Worm (Caenorhabditis elegans): ENCODE measurements around the gene C18D11.6.

C18D11.6 gene

ce11 chrIII:11825654-11826053, 15.3 kb downstream of the C18D11.6 start (continued):
- TF ChIP-seq npax-4 (tag; optimal IDR thresholded peaks at IDR 0.05) (no peak), ceh-22 (tag; optimal IDR thresholded peaks at IDR 0.05) (no peak), hlh-30 (tag; optimal IDR thresholded peaks at IDR 0.05; ENCODE audit: insufficient read depth) (peak; percentile 83), ahr-1 (tag; optimal IDR thresholded peaks at IDR 0.05) (no peak), ref-2 (tag; optimal IDR thresholded peaks at IDR 0.05) (no peak), unc-42 (tag; optimal IDR thresholded peaks at IDR 0.05) (peak; percentile 58), ceh-48 (tag; optimal IDR thresholded peaks at IDR 0.05) (peak; percentile 98), ceh-18 (tag; optimal IDR thresholded peaks at IDR 0.05) (peak; percentile 34), ceh-45 (GFP tag; IDR thresholded peaks at IDR 0.05) (no peak), C08G9.2 (tag; optimal IDR thresholded peaks at IDR 0.05) (peak; percentile 3), rnt-1 (tag; optimal IDR thresholded peaks at IDR 0.05) (peak; percentile 48), odd-2 (tag; optimal IDR thresholded peaks at IDR 0.05) (no peak), sdc-2 (tag; optimal IDR thresholded peaks at IDR 0.05) (no peak), hlh-8 (tag; optimal IDR thresholded peaks at IDR 0.05) (no peak), ceh-34 (tag; optimal IDR thresholded peaks at IDR 0.05) (peak; percentile 23), madf-2 (tag; optimal IDR thresholded peaks at IDR 0.05) (no peak), ttx-3 (tag; optimal IDR thresholded peaks at IDR 0.05) (peak; percentile 34), lim-6 (tag; optimal IDR thresholded peaks at IDR 0.05) (no peak)

DNA sequence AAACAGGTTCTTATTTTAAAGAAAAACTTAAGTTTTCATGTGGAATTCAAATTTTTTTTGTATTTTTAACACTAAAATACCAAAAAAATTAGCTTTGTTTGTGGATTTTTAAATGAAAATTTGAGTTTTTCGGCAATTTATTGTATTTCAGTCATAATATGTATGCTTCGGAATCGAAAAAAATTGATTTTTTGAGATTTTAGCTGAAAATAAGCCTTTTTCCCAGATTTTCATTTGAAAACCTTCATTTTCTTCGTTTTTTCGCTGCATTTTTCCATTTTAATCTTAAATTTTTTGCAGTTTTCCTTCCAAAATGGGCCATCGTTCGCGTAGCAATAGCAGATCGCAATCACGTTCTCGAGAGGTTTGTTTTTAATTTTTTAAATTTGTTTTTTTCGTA, 15.8 kb downstream of the C18D11.6 start, which contains the start of gene rsp-8:
Gene rsp-8 (plus strand): TSS at position 301 of the 400 bp plus-strand sequence.
- TF ChIP-seq ceh-31 (tag; optimal IDR thresholded peaks at IDR 0.05) (no peak), C08G9.2 (tag; optimal IDR thresholded peaks at IDR 0.05) (no peak), ceh-48 (tag; optimal IDR thresholded peaks at IDR 0.05) (no peak), pat-9 (tag; optimal IDR thresholded peaks at IDR 0.05) (no peak), tbx-2 (tag; optimal IDR thresholded peaks at IDR 0.05) (no peak)

ce11 chrIII:11829062-11829461, 18.7 kb downstream of the C18D11.6 start:
- peak; percentile 93 for TF ChIP-seq nfya-1 (tag; optimal IDR thresholded peaks at IDR 0.05)
- TF ChIP-seq gmeb-2 (tag; optimal IDR thresholded peaks at IDR 0.05): no peak
- TF ChIP-seq fax-1 (tag; optimal IDR thresholded peaks at IDR 0.05): no peak

DNA sequence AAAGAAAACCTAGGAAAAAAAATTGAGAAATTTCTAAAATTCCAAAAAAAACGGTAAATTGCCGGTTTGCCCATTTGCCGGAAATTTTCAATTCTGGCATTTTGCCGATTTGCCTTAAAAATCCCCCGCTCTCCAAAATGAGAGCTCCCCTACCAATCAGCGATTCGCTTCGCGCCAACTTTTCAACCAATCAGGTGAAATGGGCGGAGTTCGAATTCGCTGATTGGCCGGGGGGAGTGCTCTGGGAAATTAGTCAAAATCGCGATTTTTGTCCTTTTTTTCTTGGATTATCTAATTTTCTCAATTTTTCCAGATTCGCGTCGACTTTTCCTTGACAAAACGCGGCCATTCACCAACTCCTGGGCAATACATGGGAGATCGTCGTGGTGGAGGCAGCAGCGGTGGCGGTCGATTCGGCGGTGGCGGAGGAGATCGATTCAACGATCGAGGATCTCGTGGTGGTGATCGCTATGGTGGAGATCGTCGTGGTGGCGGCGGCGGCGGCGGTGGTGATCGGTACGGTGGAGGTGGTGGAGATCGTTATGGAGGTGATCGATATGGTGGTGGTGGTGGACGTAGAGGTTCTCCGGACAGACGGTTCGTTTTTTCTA, 19.3 kb downstream of the C18D11.6 start:
- TF ChIP-seq nfya-1 (tag; optimal IDR thresholded peaks at IDR 0.05): peak; percentile 98
- no peak for TF ChIP-seq zip-5 (tag; optimal IDR thresholded peaks at IDR 0.05)

DNA sequence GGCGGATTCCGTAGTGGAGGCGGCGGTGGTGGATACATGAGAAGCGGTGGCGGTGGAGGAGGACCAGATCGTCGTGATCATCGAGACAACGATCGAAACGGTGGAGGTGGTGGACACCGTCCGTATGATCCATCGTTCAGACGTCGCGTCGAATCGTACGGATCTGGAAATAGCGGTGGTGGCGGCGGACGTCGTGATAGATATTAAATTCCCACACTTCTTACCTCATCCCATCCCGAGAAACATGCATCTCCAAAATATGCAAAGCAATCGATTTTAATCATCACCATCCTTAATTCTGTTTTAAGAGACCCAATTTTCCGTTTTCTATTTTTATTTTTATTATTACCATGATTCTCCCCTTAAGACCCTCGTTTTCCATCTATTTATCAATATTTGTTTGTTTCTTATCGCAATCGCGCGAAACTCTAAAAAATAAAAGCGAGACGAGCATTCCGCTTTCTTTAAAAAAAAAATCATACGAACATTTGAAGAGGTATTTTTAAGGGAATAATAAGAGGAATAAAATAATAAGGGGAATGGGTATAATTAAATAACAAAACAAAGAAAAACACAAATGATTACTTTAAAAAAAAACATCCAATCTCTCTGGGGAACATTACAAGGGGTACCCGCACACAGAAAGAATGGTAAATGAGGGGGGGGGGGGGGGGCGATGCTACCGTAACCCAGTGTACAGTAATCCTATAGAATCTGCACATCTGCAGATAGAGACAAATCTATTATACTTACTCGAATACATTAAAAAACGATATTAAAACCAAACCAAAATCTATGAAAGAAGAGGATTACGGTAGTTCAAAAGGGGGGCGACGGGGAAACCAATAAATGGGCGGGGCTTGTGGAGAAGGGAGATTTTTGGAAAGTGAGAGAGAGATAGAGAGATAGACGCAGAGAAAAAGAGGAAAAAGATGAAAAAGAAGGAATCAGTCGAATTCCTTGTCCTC, 20.4 kb downstream of the C18D11.6 start:
- TF ChIP-seq ets-4 (tag; optimal IDR thresholded peaks at IDR 0.05) (no peak), C38D4.7 (GFP tag; optimal IDR thresholded peaks at IDR 0.05) (no peak), pax-1 (tag; optimal IDR thresholded peaks at IDR 0.05) (no peak), ceh-24 (tag; optimal IDR thresholded peaks at IDR 0.05) (no peak), hlh-30 (tag; optimal IDR thresholded peaks at IDR 0.05; ENCODE audit: insufficient read depth) (no peak), mec-3 (tag; optimal IDR thresholded peaks at IDR 0.05; ENCODE audit: borderline replicate concordance) (no peak), rnt-1 (tag; optimal IDR thresholded peaks at IDR 0.05) (no peak), madf-2 (tag; optimal IDR thresholded peaks at IDR 0.05) (no peak), K09A11.1 (tag; optimal IDR thresholded peaks at IDR 0.05; ENCODE audit: insufficient read depth) (no peak), zip-5 (tag; optimal IDR thresholded peaks at IDR 0.05) (no peak), ceh-31 (tag; optimal IDR thresholded peaks at IDR 0.05) (no peak), ceh-22 (tag; optimal IDR thresholded peaks at IDR 0.05) (no peak), ref-2 (tag; optimal IDR thresholded peaks at IDR 0.05) (no peak), ceh-45 (GFP tag; IDR thresholded peaks at IDR 0.05) (no peak), pag-3 (tag; optimal IDR thresholded peaks at IDR 0.05; ENCODE audit: borderline replicate concordance) (no peak), ceh-18 (tag; optimal IDR thresholded peaks at IDR 0.05) (no peak), nhr-11 (tag; optimal IDR thresholded peaks at IDR 0.05) (no peak)

Measured in whole organism, late embryonic.